Worm (Caenorhabditis elegans) whole organism, L1 larva: ENCODE data around the gene C06G1.1.

Experiments
- C04F5.9 ChIP-seq: sonication (generic microtip); optimal IDR thresholded peaks from 2 replicates; lab custom pipeline; 2016; ENCODE audit warnings: missing genetic modification characterization, missing compliant biosample characterization
- C16A3.4 ChIP-seq: fragments of 150-350 bp; optimal IDR thresholded peaks from 2 replicates; lab custom pipeline; 2014; ENCODE audit warnings: missing biosample characterization, missing genetic modification characterization
- C34B4.2 ChIP-seq: sonication (generic microtip); optimal IDR thresholded peaks from 2 replicates; lab custom pipeline; 2017; ENCODE audit warnings: mild to moderate bottlenecking, missing genetic modification characterization, missing compliant biosample characterization
- Y116A8C.19 ChIP-seq: sonication (generic microtip); optimal IDR thresholded peaks from 2 replicates; lab custom pipeline; 2016; ENCODE audit warnings: missing compliant biosample characterization, missing genetic modification characterization, borderline replicate concordance
- ama-1 ChIP-seq: fragments of 150-350 bp; optimal IDR thresholded peaks from 2 replicates; lab custom pipeline; 2014
- blmp-1 ChIP-seq: fragments of 150-350 bp; optimal IDR thresholded peaks from 2 replicates; lab custom pipeline; 2014; ENCODE audit warnings: missing biosample characterization, missing genetic modification characterization
- ceh-88 ChIP-seq: fragments of 200-800 bp; sonication (Bioruptor generic); IDR thresholded peaks from 2 replicates; pipeline ENCODE4 v1.3.6; 2022; ENCODE audit warnings: missing genetic modification characterization, missing compliant biosample characterization
- ceh-90 ChIP-seq: sonication (generic microtip); optimal IDR thresholded peaks from 2 replicates; lab custom pipeline; 2016; ENCODE audit warnings: missing genetic modification characterization, missing compliant biosample characterization
- efl-1 ChIP-seq, 4 experiments: fragments of 150-350 bp; optimal IDR thresholded peaks in 3 of 4; peaks in 1 of 4; 1 replicate in 1 of 4; 2 replicates in 3 of 4; lab custom pipeline; 2014; ENCODE audit warnings: missing biosample characterization in 2 of 4, missing genetic modification characterization in 2 of 4, missing genetic modification reagents in 2 of 4
- efl-3 ChIP-seq: fragments of 200-800 bp; sonication (Bioruptor generic); optimal IDR thresholded peaks from 2 replicates; lab custom pipeline; 2018; ENCODE audit warnings: mild to moderate bottlenecking, missing genetic modification characterization, missing compliant biosample characterization
- egl-27 ChIP-seq, 2 experiments: fragments of 150-350 bp in 1 of 2; sonication (generic microtip); optimal IDR thresholded peaks; 3 replicates each; lab custom pipeline; 2017 to 2018; ENCODE audit warnings: missing biosample characterization in 2 of 2, missing genetic modification characterization in 2 of 2, missing genetic modification reagents in 2 of 2
- elt-2 ChIP-seq: sonication (generic microtip); optimal IDR thresholded peaks from 2 replicates; lab custom pipeline; 2016; ENCODE audit warnings: missing genetic modification characterization, mild to moderate bottlenecking, inconsistent platforms, missing compliant biosample characterization, missing genetic modification reagents
- elt-3 ChIP-seq, 6 experiments: fragments of 150-350 bp in 1 of 6; sonication (generic microtip); optimal IDR thresholded peaks; 2 replicates each; lab custom pipeline; 2017 to 2018; ENCODE audit warnings: missing biosample characterization in 6 of 6, missing genetic modification characterization in 6 of 6, inconsistent platforms in 1 of 6
- fkh-4 ChIP-seq: sonication (generic microtip); optimal IDR thresholded peaks from 2 replicates; lab custom pipeline; 2016; ENCODE audit warnings: missing compliant biosample characterization, missing genetic modification characterization, borderline replicate concordance
- fos-1 ChIP-seq: fragments of 150-350 bp; optimal IDR thresholded peaks from 2 replicates; lab custom pipeline; 2014; ENCODE audit warnings: missing biosample characterization, missing genetic modification characterization
- irx-1 ChIP-seq: sonication (generic microtip); optimal IDR thresholded peaks from 2 replicates; lab custom pipeline; 2016; ENCODE audit warnings: missing genetic modification characterization, missing compliant biosample characterization
- isw-1 ChIP-seq: fragments of 200-800 bp; sonication (Bioruptor generic); IDR thresholded peaks from 2 replicates; pipeline ENCODE4 v1.3.6; 2022; ENCODE audit warnings: missing genetic modification characterization, missing compliant biosample characterization
- lin-14 ChIP-seq: fragments of 200-800 bp; sonication (Bioruptor generic); optimal IDR thresholded peaks from 2 replicates; lab custom pipeline; 2018; ENCODE audit warnings: mild to moderate bottlenecking, missing genetic modification characterization, moderate library complexity, missing compliant biosample characterization
- lin-35 ChIP-seq, 2 experiments: fragments of 150-350 bp; optimal IDR thresholded peaks; 2 replicates each; lab custom pipeline; 2014; ENCODE audit warnings: missing biosample characterization in 2 of 2, missing genetic modification characterization in 2 of 2, missing genetic modification reagents in 2 of 2
- lsy-2 ChIP-seq, 2 experiments: fragments of 150-350 bp; optimal IDR thresholded peaks; 2 replicates each; lab custom pipeline; 2014; ENCODE audit warnings: missing biosample characterization in 2 of 2, missing genetic modification characterization in 2 of 2
- mdl-1 ChIP-seq, 2 experiments: fragments of 150-350 bp; optimal IDR thresholded peaks; 2 replicates each; lab custom pipeline; 2014 to 2017; ENCODE audit warnings: missing biosample characterization in 2 of 2, missing genetic modification characterization in 2 of 2, inconsistent platforms in 1 of 2
- mef-2 ChIP-seq: fragments of 150-350 bp; optimal IDR thresholded peaks from 2 replicates; lab custom pipeline; 2014; ENCODE audit warnings: missing biosample characterization, missing genetic modification characterization
- mep-1 ChIP-seq: fragments of 150-350 bp; optimal IDR thresholded peaks from 2 replicates; lab custom pipeline; 2014; ENCODE audit warnings: missing biosample characterization, missing genetic modification characterization
- nhr-11 ChIP-seq: fragments of 150-350 bp; optimal IDR thresholded peaks from 2 replicates; lab custom pipeline; 2014; ENCODE audit warnings: missing biosample characterization, missing genetic modification characterization
- nhr-12 ChIP-seq: sonication (generic microtip); optimal IDR thresholded peaks from 2 replicates; lab custom pipeline; 2017; ENCODE audit warnings: missing biosample characterization, missing genetic modification characterization
- nhr-19 ChIP-seq: fragments of 200-800 bp; sonication (Bioruptor generic); conservative IDR thresholded peaks from 2 replicates; pipeline ENCODE4 v1.3.6; 2022; ENCODE audit warnings: missing genetic modification characterization, missing compliant biosample characterization
- nhr-20 ChIP-seq: sonication (generic microtip); optimal IDR thresholded peaks from 2 replicates; lab custom pipeline; 2016; ENCODE audit warnings: mild to moderate bottlenecking, missing genetic modification characterization, missing compliant biosample characterization
- nhr-237 ChIP-seq: fragments of 150-350 bp; optimal IDR thresholded peaks from 2 replicates; lab custom pipeline; 2014; ENCODE audit warnings: missing biosample characterization, missing genetic modification characterization
- nhr-28 ChIP-seq: fragments of 150-350 bp; optimal IDR thresholded peaks from 2 replicates; lab custom pipeline; 2014; ENCODE audit warnings: missing biosample characterization, missing genetic modification characterization
- nhr-47 ChIP-seq: sonication (generic microtip); optimal IDR thresholded peaks from 2 replicates; lab custom pipeline; 2016; ENCODE audit warnings: mild to moderate bottlenecking, missing genetic modification characterization, moderate library complexity, missing compliant biosample characterization
- nhr-71 ChIP-seq: sonication (generic microtip); optimal IDR thresholded peaks from 2 replicates; lab custom pipeline; 2016; ENCODE audit warnings: mild to moderate bottlenecking, missing genetic modification characterization, moderate library complexity, missing compliant biosample characterization
- nhr-85 ChIP-seq: sonication (generic microtip); peaks from one replicate; lab custom pipeline; 2016; ENCODE audit warnings: missing genetic modification characterization, inconsistent platforms, missing compliant biosample characterization
- rnt-1 ChIP-seq: sonication (generic microtip); optimal IDR thresholded peaks from 2 replicates; lab custom pipeline; 2016; ENCODE audit warnings: mild to moderate bottlenecking, missing genetic modification characterization, moderate library complexity, missing compliant biosample characterization
- skn-1 ChIP-seq: fragments of 150-350 bp; optimal IDR thresholded peaks from 2 replicates; lab custom pipeline; 2014; ENCODE audit warnings: missing biosample characterization, missing genetic modification characterization
- snu-23 ChIP-seq: sonication (generic microtip); optimal IDR thresholded peaks from 2 replicates; lab custom pipeline; 2016; ENCODE audit warnings: missing genetic modification characterization, missing compliant biosample characterization
- sox-4 ChIP-seq: sonication (generic microtip); optimal IDR thresholded peaks from 2 replicates; lab custom pipeline; 2016; ENCODE audit warnings: missing genetic modification characterization, missing compliant biosample characterization
- sptf-1 ChIP-seq: fragments of 150-350 bp; optimal IDR thresholded peaks from 2 replicates; lab custom pipeline; 2014; ENCODE audit warnings: missing biosample characterization, missing genetic modification characterization
- sup-37 ChIP-seq: fragments of 200-800 bp; sonication (Bioruptor generic); optimal IDR thresholded peaks from 2 replicates; lab custom pipeline; 2018; ENCODE audit warnings: mild to moderate bottlenecking, missing genetic modification characterization, missing compliant biosample characterization
- swsn-7 ChIP-seq: sonication (generic microtip); optimal IDR thresholded peaks from 2 replicates; lab custom pipeline; 2016; ENCODE audit warnings: missing genetic modification characterization, missing compliant biosample characterization
- tbx-2 ChIP-seq: sonication (generic microtip); optimal IDR thresholded peaks from 2 replicates; lab custom pipeline; 2016; ENCODE audit warnings: missing genetic modification characterization, missing compliant biosample characterization
- unc-62 ChIP-seq: fragments of 150-350 bp; optimal IDR thresholded peaks from 2 replicates; lab custom pipeline; 2014; ENCODE audit warnings: missing biosample characterization, missing genetic modification reagents, missing genetic modification characterization
- unc-86 ChIP-seq: sonication (generic microtip); optimal IDR thresholded peaks from 2 replicates; lab custom pipeline; 2016; ENCODE audit warnings: missing genetic modification characterization, missing compliant biosample characterization
- unc-98 ChIP-seq: fragments of 200-800 bp; sonication (Bioruptor generic); IDR thresholded peaks from 2 replicates; pipeline ENCODE4 v1.3.6; 2022; ENCODE audit warnings: missing genetic modification characterization, missing compliant biosample characterization
- vab-15 ChIP-seq: sonication (generic microtip); optimal IDR thresholded peaks from 2 replicates; lab custom pipeline; 2017; ENCODE audit warnings: missing genotype, mild to moderate bottlenecking, missing genetic modification characterization, missing compliant biosample characterization
- zip-4 ChIP-seq: fragments of 200-800 bp; sonication (Bioruptor generic); optimal IDR thresholded peaks from 2 replicates; lab custom pipeline; 2018; ENCODE audit warnings: mild to moderate bottlenecking, missing genetic modification characterization, moderate library complexity, missing compliant biosample characterization
- ztf-11 ChIP-seq, 2 experiments: sonication (generic microtip); optimal IDR thresholded peaks; 2 replicates each; lab custom pipeline; 2016 to 2017; ENCODE audit warnings: missing genetic modification characterization in 2 of 2, missing biosample characterization in 1 of 2, missing compliant biosample characterization in 1 of 2

C06G1.1 gene

DNA sequence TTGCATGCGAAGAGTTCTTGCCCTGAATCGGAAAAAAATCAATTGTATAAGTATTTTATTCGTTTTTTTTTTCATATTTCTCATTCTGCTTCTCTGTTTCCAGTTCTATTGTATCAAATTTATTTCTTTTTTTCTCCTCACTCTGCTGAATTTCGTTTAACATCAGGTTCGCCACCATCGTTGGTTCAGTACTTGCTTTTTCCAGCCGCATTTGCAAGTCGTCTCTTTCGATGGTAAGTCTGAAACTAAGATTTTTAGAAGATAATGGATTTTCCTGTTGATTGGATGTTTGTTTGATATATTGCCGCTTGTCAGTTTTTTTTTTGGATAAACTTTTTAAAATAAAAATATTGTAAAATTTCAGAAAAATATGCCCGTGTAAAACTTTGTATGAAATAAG lies 26.0 kb upstream of the C06G1.1 start:
- TF ChIP-seq zip-4 (GFP tag; lab: Kevin White, UChicago) (no peak), C04F5.9 (tag; lab: Kevin White, UChicago) (no peak), mdl-1 (tag; optimal IDR thresholded peaks at IDR 0.05; lab: Kevin White, UChicago) (no peak), elt-2 (tag; lab: Kevin White, UChicago) (no peak), efl-1 (optimal IDR thresholded peaks at IDR 0.05; lab: Kevin White, UChicago) (no peak), efl-1 (GFP tag; optimal IDR thresholded peaks at IDR 0.05 in 1 of 2; lab: Kevin White, UChicago) (peak in 1 of 2 experiments; percentile 54)

DNA sequence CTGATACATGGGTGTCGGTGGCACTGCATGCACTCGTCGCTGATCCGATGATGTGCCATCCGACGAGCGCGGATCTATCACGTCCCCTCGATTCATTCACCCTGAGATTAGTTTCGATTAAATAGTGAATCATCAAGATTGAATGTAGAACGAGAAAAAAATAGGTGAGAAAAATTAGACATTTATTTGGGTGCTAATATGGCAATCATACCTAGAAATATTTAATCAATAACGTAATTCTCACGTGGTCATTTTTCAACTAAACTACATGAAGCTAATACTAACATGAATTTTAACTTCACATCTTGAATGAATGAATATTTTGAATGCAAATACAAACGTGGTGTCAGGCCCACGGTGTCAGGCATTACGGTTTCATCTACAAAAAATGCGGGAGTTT lies 23.7 kb upstream of the C06G1.1 start, which contains the start of gene F59C12.3:
Gene F59C12.3, minus strand, starts transcription at position 101 of the 400 bp plus-strand sequence.
- TF ChIP-seq nhr-85 (tag; lab: Kevin White, UChicago) (no peak), egl-27 (tag; optimal IDR thresholded peaks at IDR 0.05; lab: Kevin White, UChicago) (no peak), skn-1 (tag; lab: Kevin White, UChicago) (no peak), nhr-71 (no peak), unc-62 (no peak), sup-37 (GFP tag; lab: Kevin White, UChicago) (no peak)

DNA sequence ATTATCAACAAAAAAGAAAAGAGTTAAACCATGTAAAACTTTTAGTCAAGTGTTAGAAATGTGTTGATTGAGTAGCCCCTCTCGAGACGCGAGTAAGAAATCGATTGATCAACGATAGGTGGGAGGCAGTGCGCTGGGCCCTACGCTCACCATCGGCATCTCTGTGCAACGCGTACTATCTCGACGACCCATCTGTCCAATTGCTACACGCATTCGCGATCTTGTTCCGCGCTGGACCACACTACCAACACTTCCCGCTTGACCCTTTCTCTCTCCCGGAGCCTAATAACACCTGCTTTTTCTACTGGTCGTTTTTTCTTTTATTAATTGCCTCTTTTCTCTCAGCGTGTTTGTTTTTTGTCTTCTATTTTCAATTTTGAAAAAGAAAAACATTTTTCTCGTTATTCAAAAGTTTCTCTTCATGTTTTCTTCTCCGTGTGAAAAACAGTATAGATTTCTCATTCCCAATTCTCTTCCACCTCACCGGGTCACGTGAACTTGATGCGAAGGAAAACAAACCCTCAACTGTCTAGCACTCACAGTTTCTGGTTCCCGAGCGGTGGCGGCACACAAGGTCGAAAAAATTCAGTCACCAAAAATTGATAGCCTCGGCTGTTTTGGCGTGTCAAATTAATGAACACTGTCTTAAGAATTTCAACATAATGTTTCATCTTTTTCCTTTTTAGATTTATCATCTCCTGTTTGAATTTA lies 21.7 kb upstream of the C06G1.1 start:
- TF ChIP-seq nhr-20 = peak; percentile 25
- no peak for TF ChIP-seq efl-3 (GFP tag; lab: Kevin White, UChicago)
- TF ChIP-seq sptf-1 = no peak
- TF ChIP-seq blmp-1 (tag; lab: Kevin White, UChicago) = no peak
- peak; percentile 64 for TF ChIP-seq nhr-85 (tag; lab: Kevin White, UChicago)
- TF ChIP-seq nhr-28 (tag; lab: Kevin White, UChicago) = no peak
- TF ChIP-seq swsn-7 (tag; lab: Kevin White, UChicago) = no peak
- no peak for TF ChIP-seq sox-4 (tag; lab: Kevin White, UChicago)
- peak; percentile 73 for TF ChIP-seq lin-14 (GFP tag; lab: Kevin White, UChicago)
- TF ChIP-seq unc-98 (GFP tag; lab: Robert Waterston, UW) = no peak
- no peak for TF ChIP-seq vab-15
- no peak for TF ChIP-seq tbx-2 (tag; lab: Kevin White, UChicago)
- TF ChIP-seq nhr-237 (tag; lab: Kevin White, UChicago) = no peak
- peak in 1 of 2 experiments; percentile 18 for TF ChIP-seq lin-35 (GFP tag; optimal IDR thresholded peaks at IDR 0.05; lab: Kevin White, UChicago)
- TF ChIP-seq nhr-19 (GFP tag; lab: Robert Waterston, UW) = 0 out of 2 replicates have a peak, but pooled peaks have one; percentile 10
- TF ChIP-seq nhr-71 = peak; percentile 60
- TF ChIP-seq ceh-90 (tag; lab: Kevin White, UChicago) = no peak
- no peak for TF ChIP-seq C34B4.2
- TF ChIP-seq rnt-1 (tag; lab: Kevin White, UChicago) = peak; percentile 71
- peak in 1 of 2 experiments; percentile 3 for TF ChIP-seq lsy-2 (tag; optimal IDR thresholded peaks at IDR 0.05; lab: Kevin White, UChicago)
- no peak for TF ChIP-seq C16A3.4 (tag; lab: Kevin White, UChicago)
- TF ChIP-seq mef-2 (tag; lab: Kevin White, UChicago) = no peak
- TF ChIP-seq C04F5.9 (tag; lab: Kevin White, UChicago) = no peak
- TF ChIP-seq Y116A8C.19 (tag; lab: Kevin White, UChicago) = no peak
- TF ChIP-seq irx-1 (tag; lab: Kevin White, UChicago) = no peak
- no peak for TF ChIP-seq ama-1
- no peak for TF ChIP-seq ztf-11 (tag; optimal IDR thresholded peaks at IDR 0.05; lab: Kevin White, UChicago)
- TF ChIP-seq efl-1 (optimal IDR thresholded peaks at IDR 0.05; lab: Kevin White, UChicago) = no peak
- peak in 1 of 2 experiments; percentile 53 for TF ChIP-seq efl-1 (GFP tag; optimal IDR thresholded peaks at IDR 0.05 in 1 of 2; lab: Kevin White, UChicago)
- TF ChIP-seq mdl-1 (tag; optimal IDR thresholded peaks at IDR 0.05; lab: Kevin White, UChicago) = no peak
- TF ChIP-seq fkh-4 (tag; lab: Kevin White, UChicago) = no peak
- no peak for TF ChIP-seq fos-1 (tag; lab: Kevin White, UChicago)
- TF ChIP-seq nhr-47 (tag; lab: Kevin White, UChicago) = peak; percentile 1
- TF ChIP-seq ceh-88 (GFP tag; lab: Robert Waterston, UW) = no peak
- TF ChIP-seq isw-1 (GFP tag; lab: Robert Waterston, UW) = no peak
- TF ChIP-seq skn-1 (tag; lab: Kevin White, UChicago) = no peak
- TF ChIP-seq snu-23 (GFP tag; lab: Kevin White, UChicago) = peak; percentile 56
- TF ChIP-seq unc-86 (tag; lab: Kevin White, UChicago) = no peak
- peak; percentile 10 for TF ChIP-seq mep-1
- no peak for TF ChIP-seq elt-3 (tag; optimal IDR thresholded peaks at IDR 0.05; lab: Kevin White, UChicago)
- TF ChIP-seq nhr-12 (tag; lab: Kevin White, UChicago) = no peak
- no peak for TF ChIP-seq nhr-11 (tag; lab: Kevin White, UChicago)
